Worm (Caenorhabditis elegans): ENCODE data around the gene hda-1.

Gene hda-1

ce11 chrV:14505745-14506214 is 19.4 kb upstream of the hda-1 start:
- TF ChIP-seq F10E7.11 (tag; optimal IDR thresholded peaks at IDR 0.05), result no peak
- TF ChIP-seq ekl-4 (GFP tag; IDR thresholded peaks at IDR 0.05), result no peak
- no peak for TF ChIP-seq snpc-4 (GFP tag; optimal IDR thresholded peaks at IDR 0.05)
- no peak for TF ChIP-seq snpc-4 (tag; optimal IDR thresholded peaks at IDR 0.05)
- no peak for TF ChIP-seq akir-1 (GFP tag; optimal IDR thresholded peaks at IDR 0.05)
- peak; percentile 62 for TF ChIP-seq zfh-2 (GFP tag; conservative IDR thresholded peaks at IDR 0.05)
- TF ChIP-seq B0261.1 (tag; optimal IDR thresholded peaks at IDR 0.05), result no peak
- TF ChIP-seq madf-10 (tag; optimal IDR thresholded peaks at IDR 0.05), result no peak
- peak; percentile 48; the same call in 1 of the 2 replicates for TF ChIP-seq dox-1 (GFP tag; IDR thresholded peaks at IDR 0.05)
- TF ChIP-seq ztf-25 (GFP tag; IDR thresholded peaks at IDR 0.05), result 0 out of 2 replicates have a peak, but pooled peaks have one; percentile 15
- TF ChIP-seq nhr-80 (tag; optimal IDR thresholded peaks at IDR 0.05), result peak; percentile 78
- TF ChIP-seq let-607 (tag; optimal IDR thresholded peaks at IDR 0.05), result peak in 1 of 2 experiments; percentile 1
- TF ChIP-seq nhr-27 (tag; optimal IDR thresholded peaks at IDR 0.05), result no peak
- TF ChIP-seq Y56A3A.18 (GFP tag; IDR thresholded peaks at IDR 0.05), result no peak
- TF ChIP-seq nhr-179 (tag; optimal IDR thresholded peaks at IDR 0.05), result no peak

ce11 chrV:14506713-14507675 is 18.2 kb upstream of the hda-1 start:
- TF ChIP-seq madf-8 (GFP tag; conservative IDR thresholded peaks at IDR 0.05) (no peak), zim-3 (tag; optimal IDR thresholded peaks at IDR 0.05) (no peak), ceh-100 (GFP tag; IDR thresholded peaks at IDR 0.05) (no peak), efl-1 (GFP tag; optimal IDR thresholded peaks at IDR 0.05) (no peak), B0035.1 (tag; optimal IDR thresholded peaks at IDR 0.05) (no peak), nfya-2 (GFP tag; IDR thresholded peaks at IDR 0.05) (no peak), dpff-1 (tag; optimal IDR thresholded peaks at IDR 0.05) (no peak), ZK185.1 (tag; optimal IDR thresholded peaks at IDR 0.05; ENCODE audit: poor library complexity, severe bottlenecking) (no peak), hmg-1.2 (GFP tag; IDR thresholded peaks at IDR 0.05) (no peak), Y67H2A.10 (GFP tag; conservative IDR thresholded peaks at IDR 0.05) (no peak), F37B4.10 (GFP tag; IDR thresholded peaks at IDR 0.05) (no peak)

ce11 chrV:14508005-14508521 is 17.1 kb upstream of the hda-1 start, which contains the start of gene R02D5.1:
Gene R02D5.1, plus strand, starts transcription at chrV:14508249.
- TF ChIP-seq F33H1.4 (GFP tag; IDR thresholded peaks at IDR 0.05) (no peak), lin-54 (GFP tag; optimal IDR thresholded peaks at IDR 0.05) (no peak), lin-26 (GFP tag; IDR thresholded peaks at IDR 0.05) (no peak), ztf-25 (GFP tag; IDR thresholded peaks at IDR 0.05) (0 out of 2 replicates have a peak, but pooled peaks have one; percentile 48)

- TF ChIP-seq xnd-1 (tag; optimal IDR thresholded peaks at IDR 0.05) (no peak), Y67H2A.10 (GFP tag; conservative IDR thresholded peaks at IDR 0.05) (no peak), F39B2.1 (GFP tag; IDR thresholded peaks at IDR 0.05) (no peak), D2030.7 (GFP tag; IDR thresholded peaks at IDR 0.05) (no peak), Y56A3A.18 (GFP tag; IDR thresholded peaks at IDR 0.05) (no peak), F10E7.11 (tag; optimal IDR thresholded peaks at IDR 0.05) (no peak), somi-1 (GFP tag; optimal IDR thresholded peaks at IDR 0.05) (no peak), lin-35 (GFP tag; optimal IDR thresholded peaks at IDR 0.05) (no peak), ceh-100 (GFP tag; IDR thresholded peaks at IDR 0.05) (no peak), Y53F4B.3 (GFP tag; IDR thresholded peaks at IDR 0.05) (no peak), B0019.2 (GFP tag; conservative IDR thresholded peaks at IDR 0.05) (no peak), snpc-4 (GFP tag; optimal IDR thresholded peaks at IDR 0.05) (no peak), snpc-4 (tag; optimal IDR thresholded peaks at IDR 0.05) (no peak), B0261.1 (tag; optimal IDR thresholded peaks at IDR 0.05) (no peak), tbp1 (GFP tag; optimal IDR thresholded peaks at IDR 0.05) (no peak), ceh-91 (GFP tag; IDR thresholded peaks at IDR 0.05) (no peak), attf-6 (GFP tag; IDR thresholded peaks at IDR 0.05) (no peak), snpc-3.4 (tag; optimal IDR thresholded peaks at IDR 0.05) (no peak), B0336.3 (GFP tag; IDR thresholded peaks at IDR 0.05) (no peak), zim-3 (tag; optimal IDR thresholded peaks at IDR 0.05) (no peak)
Observed at ce11 chrV:14508556-14508955, 16.6 kb upstream of the hda-1 start.

Measured in whole organism, young adult.